Fruit fly (Drosophila melanogaster) whole organism, wandering third instar larva: Measurements from ENCODE around the gene Tim17a2.

Source experiments
- Dif ChIP-seq: fragments of 200-275, 200-300 bp; sonication (Bioruptor generic); optimal IDR thresholded peaks from 2 replicates; lab custom pipeline; 2018; ENCODE audit warnings: missing biosample characterization, missing genetic modification characterization; ENCODE audit not compliant: partially characterized antibody
- N ChIP-seq: fragments of >200 bp; optimal IDR thresholded peaks from 2 replicates; lab custom pipeline; 2018; ENCODE audit warnings: missing biosample characterization, missing external identifiers, missing genetic modification characterization
- OdsH ChIP-seq: fragments of 200-800 bp; sonication (Bioruptor generic); optimal IDR thresholded peaks from 2 replicates; lab custom pipeline; 2016; ENCODE audit warnings: missing biosample characterization, mild to moderate bottlenecking, missing genetic modification characterization
- brk ChIP-seq: fragments of 200-800 bp; sonication (Bioruptor generic); optimal IDR thresholded peaks from 2 replicates; lab custom pipeline; 2016; ENCODE audit warnings: missing biosample characterization, mild to moderate bottlenecking, missing genetic modification characterization
- dmrt93B ChIP-seq: fragments of 200-800 bp; sonication (Bioruptor generic); optimal IDR thresholded peaks from 2 replicates; lab custom pipeline; 2018; ENCODE audit warnings: missing biosample characterization, mild to moderate bottlenecking, missing genetic modification characterization
- fru ChIP-seq: fragments of 200-800 bp; sonication (Bioruptor generic); optimal IDR thresholded peaks from 3 replicates; lab custom pipeline; 2016; ENCODE audit warnings: missing biosample characterization, mild to moderate bottlenecking, missing genetic modification characterization
- psq ChIP-seq: fragments of 200-800 bp; sonication (Bioruptor generic); optimal IDR thresholded peaks from 3 replicates; lab custom pipeline; 2017; ENCODE audit warnings: missing biosample characterization, mild to moderate bottlenecking, missing genetic modification characterization, moderate library complexity
- sv ChIP-seq: fragments of 200-800 bp; sonication (Bioruptor generic); optimal IDR thresholded peaks from 3 replicates; lab custom pipeline; 2016; ENCODE audit warnings: missing biosample characterization, missing genetic modification characterization
- usp ChIP-seq: fragments of >200 bp; optimal IDR thresholded peaks from 2 replicates; lab custom pipeline; 2017; ENCODE audit warnings: missing biosample characterization, missing genetic modification characterization

- TF ChIP-seq N (GFP tag; lab: Kevin White, UChicago): no peak
- TF ChIP-seq psq (GFP tag; lab: Kevin White, UChicago): peak; percentile 61
- TF ChIP-seq sv: no peak
- peak; percentile 57 for TF ChIP-seq fru (GFP tag; lab: Kevin White, UChicago)
- TF ChIP-seq usp (GFP tag; lab: Kevin White, UChicago): no peak
- no peak for TF ChIP-seq dmrt93B
- TF ChIP-seq OdsH (GFP tag; lab: Kevin White, UChicago): peak; percentile 54
- peak; percentile 44 for TF ChIP-seq brk (GFP tag; lab: Kevin White, UChicago)
- TF ChIP-seq Dif: no peak
Measured at dm6 chr3R:5250530-5251242, 11.8 kb downstream of the Tim17a2 start.
